Worm (Caenorhabditis elegans) whole organism, late embryonic: Measurements from ENCODE around the gene Y41C4A.21.
"Not testable (repeated sequence)": the region's sequence is repeated elsewhere in the genome, so short reads cannot be mapped to it uniquely, and the experiment has no call there.

Experiments used
- F13H6.1 ChIP-seq: sonication (generic microtip); optimal IDR thresholded peaks from 2 replicates; lab custom pipeline; 2016; ENCODE audit warnings: missing genetic modification characterization, missing compliant biosample characterization
- ceh-30 ChIP-seq: fragments of 150-350 bp; optimal IDR thresholded peaks from 2 replicates; lab custom pipeline; 2014; ENCODE audit warnings: missing biosample characterization, missing genetic modification characterization
- dmd-4 ChIP-seq: sonication (generic microtip); optimal IDR thresholded peaks from 2 replicates; lab custom pipeline; 2016; ENCODE audit warnings: borderline replicate concordance, missing genetic modification characterization, missing compliant biosample characterization
- elt-2 ChIP-seq: sonication (generic microtip); optimal IDR thresholded peaks from 2 replicates; lab custom pipeline; 2016; ENCODE audit warnings: missing genetic modification reagents, missing genetic modification characterization, missing compliant biosample characterization
- pat-9 ChIP-seq: fragments of 200-800 bp; sonication (Bioruptor generic); optimal IDR thresholded peaks from 2 replicates; lab custom pipeline; 2018; ENCODE audit warnings: mild to moderate bottlenecking, missing genetic modification characterization, moderate library complexity, missing compliant biosample characterization
- syd-9 ChIP-seq: sonication (generic microtip); optimal IDR thresholded peaks from 2 replicates; lab custom pipeline; 2016; ENCODE audit warnings: mild to moderate bottlenecking, missing genetic modification characterization, moderate library complexity, missing compliant biosample characterization
- tbx-7 ChIP-seq: sonication (generic microtip); optimal IDR thresholded peaks from 2 replicates; lab custom pipeline; 2016; ENCODE audit warnings: missing genotype, missing genetic modification characterization, missing compliant biosample characterization

ce11 chrIII:11773581-11773980 lies 41.4 kb downstream of the Y41C4A.21 start, which contains the start of gene gbf-1:
- TF ChIP-seq pat-9; elt-2; dmd-4 (tag; lab: Kevin White, UChicago); syd-9; ceh-30; F13H6.1 (tag; lab: Kevin White, UChicago); tbx-7: not testable (repeated sequence)
